Fruit fly (Drosophila melanogaster): Measurements from ENCODE around the gene CG31704.

The CG31704 gene

DNA sequence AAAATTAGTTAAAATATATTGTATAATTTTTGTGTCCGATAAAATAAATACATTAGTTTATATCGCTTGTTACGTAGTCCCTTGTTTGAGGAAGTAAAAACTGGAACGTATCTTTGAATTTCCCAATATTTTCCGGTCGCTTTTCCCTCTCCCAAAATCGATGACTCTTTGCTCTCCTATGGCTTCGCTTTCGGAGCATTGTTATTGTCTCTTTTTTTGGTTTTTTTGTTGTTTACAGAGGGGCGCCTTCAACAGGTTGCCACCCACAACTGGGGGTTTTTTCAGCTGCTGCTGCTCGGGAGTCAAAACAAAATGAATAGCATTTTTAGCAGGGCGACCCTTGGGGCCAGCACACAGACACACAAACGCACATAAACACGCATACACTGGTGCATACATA, 34.4 kb downstream of the CG31704 start:
- peak; percentile 98 for TF ChIP-seq scrt (GFP tag; optimal IDR thresholded peaks at IDR 0.05)
- peak; percentile 42 to 60 for TF ChIP-seq Trl (optimal IDR thresholded peaks at IDR 0.05)
- TF ChIP-seq Trl (GFP tag; optimal IDR thresholded peaks at IDR 0.05): no peak
- peak; percentile 3 for TF ChIP-seq sqz (GFP tag; optimal IDR thresholded peaks at IDR 0.05)
- TF ChIP-seq CG15479 (GFP tag; optimal IDR thresholded peaks at IDR 0.05): no peak
- no peak for TF ChIP-seq lbe (GFP tag; optimal IDR thresholded peaks at IDR 0.05)
- peak; percentile 8 for TF ChIP-seq sens (GFP tag)
- TF ChIP-seq CG14050 (GFP tag; IDR thresholded peaks at IDR 0.05): no peak
- TF ChIP-seq CG17912 (GFP tag; optimal IDR thresholded peaks at IDR 0.05): no peak
- TF ChIP-seq kah (GFP tag; optimal IDR thresholded peaks at IDR 0.05): peak; percentile 96
- 0 out of 4 replicates have a peak, but pooled peaks have one; percentile 15 for TF ChIP-seq chinmo (GFP tag; IDR thresholded peaks at IDR 0.05; ENCODE audit: partially characterized antibody)
- peak; percentile 61 for TF ChIP-seq onecut (GFP tag; IDR thresholded peaks at IDR 0.05)
- TF ChIP-seq CG15514 (GFP tag; optimal IDR thresholded peaks at IDR 0.05): no peak
- no peak for TF ChIP-seq NfI (GFP tag; optimal IDR thresholded peaks at IDR 0.05)

DNA sequence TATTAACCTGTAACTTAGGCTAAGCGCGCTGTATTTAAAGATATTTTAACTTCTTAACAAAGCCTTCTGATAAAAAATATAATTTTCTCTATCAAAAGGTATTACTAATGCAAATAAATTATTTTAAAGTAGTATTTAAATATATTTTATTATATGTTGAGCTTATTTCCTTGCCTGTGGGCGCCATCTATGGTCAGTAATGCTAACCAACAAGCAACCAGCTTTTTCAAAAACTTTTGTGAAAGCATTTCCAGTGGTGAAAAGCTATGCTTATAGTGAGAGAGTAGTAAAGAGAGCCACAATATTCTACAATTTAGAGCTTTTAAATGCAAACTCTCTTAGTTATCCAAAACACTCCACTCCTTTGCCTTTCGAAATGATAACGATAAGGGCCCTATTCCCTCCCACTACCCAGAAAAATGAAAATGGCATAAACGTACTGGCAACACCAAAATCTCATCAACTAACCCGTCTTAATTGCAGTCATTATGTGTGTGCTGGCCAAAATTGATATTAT, 38.4 kb downstream of the CG31704 start:
- TF ChIP-seq lilli (GFP tag; optimal IDR thresholded peaks at IDR 0.05) (no peak), Drgx (GFP tag; IDR thresholded peaks at IDR 0.05) (no peak), CTCF (GFP tag; optimal IDR thresholded peaks at IDR 0.05) (peak; percentile 90), Stat92E (GFP tag; optimal IDR thresholded peaks at IDR 0.05) (no peak), Sox100B (GFP tag; optimal IDR thresholded peaks at IDR 0.05) (no peak), CG6854 (GFP tag; optimal IDR thresholded peaks at IDR 0.05) (no peak), CG3163 (GFP tag; optimal IDR thresholded peaks at IDR 0.05) (peak; percentile 81), CG16863 (GFP tag; optimal IDR thresholded peaks at IDR 0.05) (no peak), Trl (optimal IDR thresholded peaks at IDR 0.05) (peak; percentile 48 to 75), Trl (GFP tag; optimal IDR thresholded peaks at IDR 0.05) (no peak), Med (GFP tag) (peak; percentile 10)
